Worm (Caenorhabditis elegans): ENCODE data around the gene dmsr-3.
A peak's percentile ranks its signal among the peaks of the same experiment; 100 is the strongest.

dmsr-3 gene

DNA sequence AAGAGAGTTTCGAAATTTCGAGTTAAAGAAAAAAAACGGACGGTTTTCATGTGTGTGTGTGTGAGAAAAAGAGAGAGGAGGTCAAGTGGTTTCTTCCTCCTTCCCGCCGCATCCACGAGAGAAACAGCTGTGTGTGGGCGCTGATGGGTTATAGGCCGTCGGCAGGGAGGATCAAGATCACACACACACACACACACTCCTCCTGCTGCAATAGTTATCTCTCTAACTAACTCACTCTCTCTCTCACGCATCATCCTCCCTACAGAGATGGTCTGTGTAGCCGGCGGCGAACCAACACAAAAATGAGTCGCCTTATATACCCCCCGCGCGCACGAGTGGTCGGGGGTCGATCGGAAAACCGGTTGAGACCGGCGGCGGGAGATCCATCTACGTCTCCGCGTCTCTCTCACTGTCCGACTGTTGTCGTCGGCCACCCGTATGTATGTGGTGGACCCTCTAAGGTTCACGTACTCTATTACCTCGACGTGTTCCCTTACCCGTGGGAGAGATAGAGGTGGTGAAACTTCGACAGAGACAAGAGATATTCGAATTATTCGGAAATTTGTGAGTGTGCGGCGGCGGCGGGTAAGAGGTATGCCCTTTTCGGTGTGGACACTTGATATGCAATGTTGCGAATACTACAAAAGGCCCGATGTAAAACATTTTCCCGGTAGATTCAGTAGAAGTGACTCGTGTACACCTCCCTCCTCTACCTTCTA, 64.4 kb downstream of the dmsr-3 start (continued):
- no peak for TF ChIP-seq fkh-8 (tag; optimal IDR thresholded peaks at IDR 0.05)
- TF ChIP-seq sptf-1 (tag; optimal IDR thresholded peaks at IDR 0.05) = no peak
- no peak for TF ChIP-seq hlh-17 (GFP tag; optimal IDR thresholded peaks at IDR 0.05; ENCODE audit: borderline replicate concordance)
- TF ChIP-seq tlp-1 (tag; optimal IDR thresholded peaks at IDR 0.05) = no peak
- TF ChIP-seq elt-3 (tag; optimal IDR thresholded peaks at IDR 0.05) = peak in 5 of 6 experiments; percentile 40 to 80 (median 67)
- no peak for TF ChIP-seq unc-98 (GFP tag; IDR thresholded peaks at IDR 0.05)
- TF ChIP-seq tbx-2 (tag; optimal IDR thresholded peaks at IDR 0.05) = peak; percentile 78
- no peak for TF ChIP-seq hlh-4 (tag; optimal IDR thresholded peaks at IDR 0.05)
- TF ChIP-seq isw-1 (GFP tag; IDR thresholded peaks at IDR 0.05) = no peak
- TF ChIP-seq alr-1 (tag; optimal IDR thresholded peaks at IDR 0.05; ENCODE audit: borderline replicate concordance) = no peak
- peak in 1 of 3 experiments; percentile 34 for TF ChIP-seq ceh-82 (tag; optimal IDR thresholded peaks at IDR 0.05)
- peak; percentile 94 for TF ChIP-seq nhr-20 (tag; optimal IDR thresholded peaks at IDR 0.05)
- TF ChIP-seq jun-1 (tag; optimal IDR thresholded peaks at IDR 0.05) = peak; percentile 56
- peak; percentile 93 for TF ChIP-seq nhr-71 (tag; optimal IDR thresholded peaks at IDR 0.05)
- TF ChIP-seq egl-13 (tag; optimal IDR thresholded peaks at IDR 0.05) = no peak
- no peak for TF ChIP-seq zag-1 (tag; optimal IDR thresholded peaks at IDR 0.05)
- no peak for TF ChIP-seq ceh-90 (tag; optimal IDR thresholded peaks at IDR 0.05)
- TF ChIP-seq nhr-12 (tag; optimal IDR thresholded peaks at IDR 0.05) = no peak
- no peak for TF ChIP-seq fkh-10 (GFP tag; optimal IDR thresholded peaks at IDR 0.05)
- TF ChIP-seq grh-1 (GFP tag; IDR thresholded peaks at IDR 0.05) = peak; percentile 100
- TF ChIP-seq dsc-1 (tag; optimal IDR thresholded peaks at IDR 0.05) = no peak
- peak; percentile 44 for TF ChIP-seq C16A3.4 (tag; optimal IDR thresholded peaks at IDR 0.05)
- TF ChIP-seq C34B4.2 (tag; optimal IDR thresholded peaks at IDR 0.05) = no peak
- TF ChIP-seq fos-1 (tag; optimal IDR thresholded peaks at IDR 0.05) = no peak
- TF ChIP-seq lin-35 (GFP tag; optimal IDR thresholded peaks at IDR 0.05) = peak; percentile 31 to 68
- TF ChIP-seq xbp-1 (tag; optimal IDR thresholded peaks at IDR 0.05) = peak; percentile 62
- TF ChIP-seq ces-1 (GFP tag; optimal IDR thresholded peaks at IDR 0.05) = no peak
- peak; percentile 13; the same call in 1 of the 2 replicates for TF ChIP-seq mab-9 (GFP tag; IDR thresholded peaks at IDR 0.05)
- peak; percentile 45 for TF ChIP-seq irx-1 (tag; optimal IDR thresholded peaks at IDR 0.05)
- no peak for TF ChIP-seq vab-15 (tag; optimal IDR thresholded peaks at IDR 0.05)
- no peak for TF ChIP-seq aly-2 (tag; optimal IDR thresholded peaks at IDR 0.05)
- no peak for TF ChIP-seq mef-2 (tag; optimal IDR thresholded peaks at IDR 0.05)
- TF ChIP-seq ceh-63 (GFP tag; optimal IDR thresholded peaks at IDR 0.05) = no peak
- peak; percentile 75 for TF ChIP-seq nhr-77 (tag; optimal IDR thresholded peaks at IDR 0.05)
- TF ChIP-seq nhr-19 (GFP tag; conservative IDR thresholded peaks at IDR 0.05) = peak; percentile 79
- TF ChIP-seq lir-3 (tag; optimal IDR thresholded peaks at IDR 0.05; ENCODE audit: poor library complexity) = peak; percentile 69
- no peak for TF ChIP-seq nhr-84 (tag; optimal IDR thresholded peaks at IDR 0.05)
- peak; percentile 91 for TF ChIP-seq unc-130 (tag; optimal IDR thresholded peaks at IDR 0.05)
- no peak for TF ChIP-seq fkh-4 (tag; optimal IDR thresholded peaks at IDR 0.05; ENCODE audit: borderline replicate concordance)
- TF ChIP-seq ceh-88 (GFP tag; IDR thresholded peaks at IDR 0.05) = peak; percentile 70
- TF ChIP-seq ets-5 (GFP tag; IDR thresholded peaks at IDR 0.05) = no peak
- TF ChIP-seq rnt-1 (tag; optimal IDR thresholded peaks at IDR 0.05) = peak; percentile 70
- TF ChIP-seq elt-2 (tag; optimal IDR thresholded peaks at IDR 0.05) = no peak
- TF ChIP-seq ztf-11 (tag; optimal IDR thresholded peaks at IDR 0.05) = peak in 1 of 2 experiments; percentile 56
- peak; percentile 79 for TF ChIP-seq swsn-7 (tag; optimal IDR thresholded peaks at IDR 0.05)
- no peak for TF ChIP-seq lin-39 (tag; optimal IDR thresholded peaks at IDR 0.05)
- TF ChIP-seq pqm-1 (tag; optimal IDR thresholded peaks at IDR 0.05) = no peak
- peak; percentile 55 for TF ChIP-seq aha-1 (tag; optimal IDR thresholded peaks at IDR 0.05)
- TF ChIP-seq nhr-28 (tag; optimal IDR thresholded peaks at IDR 0.05) = no peak
- peak; percentile 64 for TF ChIP-seq mep-1 (tag; optimal IDR thresholded peaks at IDR 0.05)
